Fruit fly (Drosophila melanogaster) whole organism, adult: ENCODE data around the gene Larp4B.

Experiments
- CG11617 ChIP-seq: fragments of 200-800 bp; sonication (Bioruptor generic); optimal IDR thresholded peaks from 2 replicates; lab custom pipeline; 2017; ENCODE audit warnings: mild to moderate bottlenecking, missing biosample characterization, missing genetic modification reagents, missing genetic modification characterization
- CG12768 ChIP-seq: fragments of 200-800 bp; sonication (Bioruptor generic); optimal IDR thresholded peaks from 2 replicates; lab custom pipeline; 2017; ENCODE audit warnings: missing biosample characterization, missing genetic modification characterization, mild to moderate bottlenecking, moderate library complexity, missing genetic modification reagents
- CG14711 ChIP-seq: fragments of 200-800 bp; sonication (Bioruptor generic); optimal IDR thresholded peaks from 2 replicates; lab custom pipeline; 2018; ENCODE audit warnings: missing biosample characterization, mild to moderate bottlenecking, missing genetic modification characterization, moderate library complexity
- CG1620 ChIP-seq: fragments of 200-800 bp; sonication (Bioruptor generic); optimal IDR thresholded peaks from 2 replicates; lab custom pipeline; 2016; ENCODE audit warnings: missing biosample characterization, missing genetic modification characterization
- CG33017 ChIP-seq: fragments of 200-800 bp; sonication (Bioruptor generic); optimal IDR thresholded peaks from 2 replicates; lab custom pipeline; 2018; ENCODE audit warnings: missing biosample characterization, mild to moderate bottlenecking, missing genetic modification characterization, moderate library complexity
- CG5204 ChIP-seq: fragments of 200-800 bp; sonication (Bioruptor generic); optimal IDR thresholded peaks from 2 replicates; lab custom pipeline; 2016; ENCODE audit warnings: missing biosample characterization, missing genetic modification characterization
- CG7045 ChIP-seq: fragments of 200-800 bp; sonication (Bioruptor generic); optimal IDR thresholded peaks from 2 replicates; lab custom pipeline; 2017; ENCODE audit warnings: missing biosample characterization, mild to moderate bottlenecking, missing genetic modification characterization
- CG7101 ChIP-seq: fragments of 200-800 bp; sonication (Bioruptor generic); optimal IDR thresholded peaks from 2 replicates; lab custom pipeline; 2018; ENCODE audit warnings: missing biosample characterization, mild to moderate bottlenecking, missing genetic modification characterization, moderate library complexity
- Clk ChIP-seq: fragments of 200-800 bp; sonication (Bioruptor generic); optimal IDR thresholded peaks from 2 replicates; lab custom pipeline; 2017; ENCODE audit warnings: missing biosample characterization, missing genetic modification characterization
- Crg-1 ChIP-seq: fragments of 200-800 bp; sonication (Bioruptor generic); optimal IDR thresholded peaks from 2 replicates; lab custom pipeline; 2016; ENCODE audit warnings: missing biosample characterization, missing genetic modification characterization
- Hr96 ChIP-seq: fragments of 200-800 bp; sonication (Bioruptor generic); optimal IDR thresholded peaks from 2 replicates; lab custom pipeline; 2016; ENCODE audit warnings: missing biosample characterization, missing genetic modification characterization
- Mnt ChIP-seq: fragments of 200-800 bp; sonication (Bioruptor generic); optimal IDR thresholded peaks from 2 replicates; lab custom pipeline; 2016; ENCODE audit warnings: missing biosample characterization, mild to moderate bottlenecking, missing genetic modification characterization
- bab1 ChIP-seq: fragments of 200-800 bp; sonication (Bioruptor generic); optimal IDR thresholded peaks from 3 replicates; lab custom pipeline; 2019; ENCODE audit warnings: missing biosample characterization, mild to moderate bottlenecking, missing genetic modification characterization, moderate library complexity
- cic ChIP-seq: fragments of 200-800 bp; sonication (Bioruptor generic); optimal IDR thresholded peaks from 2 replicates; lab custom pipeline; 2017; ENCODE audit warnings: missing biosample characterization, mild to moderate bottlenecking, missing genetic modification characterization, moderate library complexity
- cnc ChIP-seq, 2 experiments: fragments of >200 bp; optimal IDR thresholded peaks; 2 replicates each; lab custom pipeline; 2017
- kay ChIP-seq: fragments of 200-800 bp; sonication (Bioruptor generic); peaks from one replicate; lab custom pipeline; 2016; ENCODE audit warnings: missing biosample characterization, missing genetic modification characterization, borderline replicate concordance
- ovo ChIP-seq: fragments of 200-800 bp; sonication (Bioruptor generic); optimal IDR thresholded peaks from 2 replicates; lab custom pipeline; 2016; ENCODE audit warnings: missing biosample characterization, missing genetic modification characterization
- pad ChIP-seq: fragments of 200-800 bp; sonication (Bioruptor generic); optimal IDR thresholded peaks from 3 replicates; lab custom pipeline; 2017; ENCODE audit warnings: missing biosample characterization, missing genetic modification characterization, mild to moderate bottlenecking, moderate library complexity, missing genetic modification reagents
- tj ChIP-seq: fragments of 200-800 bp; sonication (Bioruptor generic); optimal IDR thresholded peaks from 3 replicates; lab custom pipeline; 2017; ENCODE audit warnings: missing biosample characterization, mild to moderate bottlenecking, missing genetic modification characterization, moderate library complexity
- toe ChIP-seq: fragments of 200-800 bp; sonication (Bioruptor generic); optimal IDR thresholded peaks from 2 replicates; lab custom pipeline; 2016; ENCODE audit warnings: missing biosample characterization, missing genetic modification characterization

Gene Larp4B

dm6 chr3L:3223390-3223914, 1.2 kb upstream of the Larp4B start:
- no peak for TF ChIP-seq ovo (GFP tag; lab: Kevin White, UChicago)
- no peak for TF ChIP-seq CG33017 (tag; lab: Kevin White, UChicago)
- TF ChIP-seq CG11617 (GFP tag; lab: Kevin White, UChicago): no peak
- TF ChIP-seq CG7101 (tag; lab: Kevin White, UChicago): no peak
- TF ChIP-seq kay (GFP tag; lab: Kevin White, UChicago): no peak
- no peak for TF ChIP-seq CG5204 (GFP tag; lab: Kevin White, UChicago)
- TF ChIP-seq Mnt (GFP tag; lab: Kevin White, UChicago): no peak
- no peak for TF ChIP-seq CG12768 (GFP tag; lab: Kevin White, UChicago)
- TF ChIP-seq CG7045 (GFP tag; lab: Kevin White, UChicago): no peak

DNA sequence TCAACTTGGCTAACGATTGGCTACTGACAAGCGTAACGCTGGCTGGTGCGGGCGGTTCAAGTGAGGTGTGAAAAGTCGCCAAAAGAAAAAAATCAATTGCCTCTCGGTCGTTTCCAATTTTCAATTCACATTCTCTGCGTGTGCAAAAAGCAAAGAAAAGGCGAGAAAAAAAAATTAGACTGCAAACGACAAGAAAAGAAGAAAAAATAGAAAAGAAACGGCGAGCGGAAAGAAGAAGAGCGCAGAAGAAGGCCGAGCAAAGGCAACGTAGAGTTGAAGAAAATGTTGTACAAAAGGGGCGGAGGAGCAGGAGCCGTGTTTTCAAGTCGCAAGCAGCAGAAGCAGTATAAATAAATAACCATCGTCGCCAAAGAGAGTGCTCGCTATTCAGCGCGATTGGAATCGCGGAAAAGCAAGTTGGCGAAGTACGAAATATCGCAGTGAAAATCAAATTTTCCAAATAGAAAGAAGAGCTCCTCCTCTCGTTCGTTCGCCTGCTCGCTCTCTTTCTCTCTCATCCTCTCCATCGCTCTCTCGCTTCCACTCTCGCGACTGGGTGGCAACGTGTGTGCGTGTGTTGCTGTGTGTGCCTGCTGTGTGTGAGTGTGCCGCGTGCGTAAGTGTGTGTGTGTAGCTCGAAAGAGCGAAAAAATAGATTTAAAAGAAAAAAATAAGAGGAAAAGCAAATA, 1.3 kb downstream of the Larp4B start:
- no peak for TF ChIP-seq CG14711
- no peak for TF ChIP-seq toe (GFP tag; lab: Kevin White, UChicago)
- TF ChIP-seq CG33017 (tag; lab: Kevin White, UChicago): peak; percentile 44
- peak; percentile 72 for TF ChIP-seq cic (GFP tag; lab: Kevin White, UChicago)
- peak; percentile 25 for TF ChIP-seq CG7101 (tag; lab: Kevin White, UChicago)
- TF ChIP-seq CG11617 (GFP tag; lab: Kevin White, UChicago): peak; percentile 49
- peak; percentile 26 for TF ChIP-seq pad (GFP tag; lab: Kevin White, UChicago)
- no peak for TF ChIP-seq CG1620 (GFP tag; lab: Kevin White, UChicago)
- TF ChIP-seq cnc (optimal IDR thresholded peaks at IDR 0.05; lab: Kevin White, UChicago): no peak
- TF ChIP-seq ovo (GFP tag; lab: Kevin White, UChicago): no peak
- peak; percentile 72 for TF ChIP-seq Mnt (GFP tag; lab: Kevin White, UChicago)
- no peak for TF ChIP-seq Clk (GFP tag; lab: Kevin White, UChicago)
- peak; percentile 13 for TF ChIP-seq Crg-1
- no peak for TF ChIP-seq tj (GFP tag; lab: Kevin White, UChicago)
- TF ChIP-seq kay (GFP tag; lab: Kevin White, UChicago): no peak
- TF ChIP-seq CG7045 (GFP tag; lab: Kevin White, UChicago): peak; percentile 32
- TF ChIP-seq CG12768 (GFP tag; lab: Kevin White, UChicago): peak; percentile 67
- no peak for TF ChIP-seq Hr96 (GFP tag; lab: Kevin White, UChicago)

dm6 chr3L:3226458-3226783, 1.8 kb downstream of the Larp4B start:
- TF ChIP-seq cnc (optimal IDR thresholded peaks at IDR 0.05; lab: Kevin White, UChicago) (no peak), tj (GFP tag; lab: Kevin White, UChicago) (peak; percentile 32)

- TF ChIP-seq CG14711 (no peak), CG12768 (GFP tag; lab: Kevin White, UChicago) (no peak), cic (GFP tag; lab: Kevin White, UChicago) (peak; percentile 59), Mnt (GFP tag; lab: Kevin White, UChicago) (no peak), Hr96 (GFP tag; lab: Kevin White, UChicago) (no peak)
Measured at dm6 chr3L:3236319-3236718, 11.7 kb downstream of the Larp4B start.

dm6 chr3L:3239033-3239752, 14.6 kb downstream of the Larp4B start, which contains the start of gene CG17746:
Gene CG17746, minus strand, starts transcription at chr3L:3239578.
- TF ChIP-seq ovo (GFP tag; lab: Kevin White, UChicago): peak; percentile 9
- no peak for TF ChIP-seq Hr96 (GFP tag; lab: Kevin White, UChicago)
- TF ChIP-seq CG7101 (tag; lab: Kevin White, UChicago): peak; percentile 23
- TF ChIP-seq cnc (optimal IDR thresholded peaks at IDR 0.05; lab: Kevin White, UChicago): no peak
- peak; percentile 10 for TF ChIP-seq CG7045 (GFP tag; lab: Kevin White, UChicago)
- TF ChIP-seq Clk (GFP tag; lab: Kevin White, UChicago): peak; percentile 4
- peak; percentile 78 for TF ChIP-seq bab1 (GFP tag; lab: Kevin White, UChicago)
- no peak for TF ChIP-seq toe (GFP tag; lab: Kevin White, UChicago)
- TF ChIP-seq CG5204 (GFP tag; lab: Kevin White, UChicago): no peak
- no peak for TF ChIP-seq kay (GFP tag; lab: Kevin White, UChicago)
- TF ChIP-seq Crg-1: peak; percentile 81
- peak; percentile 12 for TF ChIP-seq cic (GFP tag; lab: Kevin White, UChicago)
- no peak for TF ChIP-seq CG11617 (GFP tag; lab: Kevin White, UChicago)
- no peak for TF ChIP-seq tj (GFP tag; lab: Kevin White, UChicago)
- TF ChIP-seq CG12768 (GFP tag; lab: Kevin White, UChicago): no peak
- peak; percentile 42 for TF ChIP-seq pad (GFP tag; lab: Kevin White, UChicago)
- no peak for TF ChIP-seq CG33017 (tag; lab: Kevin White, UChicago)
- TF ChIP-seq Mnt (GFP tag; lab: Kevin White, UChicago): peak; percentile 81
- TF ChIP-seq CG1620 (GFP tag; lab: Kevin White, UChicago): peak; percentile 79
- peak; percentile 21 for TF ChIP-seq CG14711
